Worm (Caenorhabditis elegans): Measurements from ENCODE around the gene wdfy-2.

DNA sequence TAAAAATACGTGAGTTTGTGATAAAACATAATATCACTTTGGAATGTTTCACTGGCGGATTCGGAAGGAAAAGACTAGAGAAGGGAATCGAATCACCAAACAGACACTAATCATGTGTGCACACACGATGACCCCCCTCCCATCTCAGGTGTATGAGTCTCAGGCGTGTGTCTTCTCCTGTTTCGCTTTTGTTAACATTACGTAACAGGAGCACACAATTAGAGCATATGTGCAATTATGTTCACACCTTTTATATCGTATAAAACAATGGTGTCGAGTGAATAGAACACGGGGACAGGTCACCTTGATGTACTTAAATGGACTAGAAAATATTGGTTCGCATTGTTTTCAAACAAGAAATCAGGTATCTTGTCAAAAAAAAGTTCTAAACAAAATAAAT lies 2.9 kb upstream of the wdfy-2 start:
- TF ChIP-seq klf-2 (GFP tag; conservative IDR thresholded peaks at IDR 0.05): no peak
- TF ChIP-seq tab-1 (GFP tag; IDR thresholded peaks at IDR 0.05): no peak
- no peak for TF ChIP-seq cog-1 (tag; optimal IDR thresholded peaks at IDR 0.05)
- no peak for TF ChIP-seq ref-1 (GFP tag; conservative IDR thresholded peaks at IDR 0.05)
- TF ChIP-seq med-1 (GFP tag; optimal IDR thresholded peaks at IDR 0.05; ENCODE audit: insufficient read depth): no peak
- TF ChIP-seq T22C8.4 (GFP tag; IDR thresholded peaks at IDR 0.05): no peak
- no peak for TF ChIP-seq flt-1 (GFP tag; IDR thresholded peaks at IDR 0.05)
- TF ChIP-seq ztf-23 (GFP tag; IDR thresholded peaks at IDR 0.05): no peak
- no peak for TF ChIP-seq ztf-29 (GFP tag; IDR thresholded peaks at IDR 0.05)
